Fruit fly (Drosophila melanogaster) whole organism, embryonic: Measurements from ENCODE around the gene Rpp20.

Source experiments
- CG10274 ChIP-seq: fragments of 200-800 bp; sonication (Bioruptor generic); optimal IDR thresholded peaks from 3 replicates; lab custom pipeline; 2017; ENCODE audit warnings: missing biosample characterization, mild to moderate bottlenecking, missing genetic modification characterization
- CG12155 ChIP-seq: fragments of 200-800 bp; sonication (Bioruptor generic); optimal IDR thresholded peaks from 3 replicates; lab custom pipeline; 2016; ENCODE audit warnings: missing biosample characterization, missing genetic modification characterization
- CG12744 ChIP-seq: fragments of 200-800 bp; sonication (Bioruptor generic); optimal IDR thresholded peaks from 2 replicates; lab custom pipeline; 2016; ENCODE audit warnings: missing biosample characterization, missing genetic modification characterization
- CG13424 ChIP-seq: fragments of 200-800 bp; sonication (Bioruptor generic); optimal IDR thresholded peaks from 2 replicates; lab custom pipeline; 2019; ENCODE audit warnings: missing biosample characterization, mild to moderate bottlenecking, missing genetic modification characterization, moderate library complexity
- CG13624 ChIP-seq: fragments of 200-800 bp; sonication (Bioruptor generic); optimal IDR thresholded peaks from 2 replicates; lab custom pipeline; 2016; ENCODE audit warnings: missing biosample characterization, missing genetic modification characterization
- CG13894 ChIP-seq: fragments of 200-800 bp; sonication (Bioruptor generic); optimal IDR thresholded peaks from 3 replicates; lab custom pipeline; 2018; ENCODE audit warnings: missing biosample characterization, mild to moderate bottlenecking, missing genetic modification characterization, moderate library complexity
- CG16863 ChIP-seq: fragments of 200-800 bp; sonication (Bioruptor generic); optimal IDR thresholded peaks from 3 replicates; lab custom pipeline; 2016; ENCODE audit warnings: missing biosample characterization, missing genetic modification characterization
- CG1832 ChIP-seq: fragments of 200-800 bp; sonication (Bioruptor generic); optimal IDR thresholded peaks from 2 replicates; lab custom pipeline; 2017; ENCODE audit warnings: missing biosample characterization, mild to moderate bottlenecking, missing genetic modification characterization, inconsistent platforms
- CG18599 ChIP-seq: fragments of 200-800 bp; sonication (Bioruptor generic); optimal IDR thresholded peaks from 3 replicates; lab custom pipeline; 2017; ENCODE audit warnings: missing biosample characterization, missing genetic modification characterization, mild to moderate bottlenecking, moderate library complexity, missing genetic modification reagents
- CG30403 ChIP-seq: fragments of 200-800 bp; sonication (Bioruptor generic); optimal IDR thresholded peaks from 3 replicates; lab custom pipeline; 2016; ENCODE audit warnings: missing biosample characterization, missing genetic modification characterization
- CG30431 ChIP-seq: fragments of 200-800 bp; sonication (Bioruptor generic); optimal IDR thresholded peaks from 2 replicates; lab custom pipeline; 2017; ENCODE audit warnings: missing biosample characterization, missing genetic modification characterization
- CG3065 ChIP-seq: fragments of 200-800 bp; sonication (Bioruptor generic); optimal IDR thresholded peaks from 2 replicates; lab custom pipeline; 2016; ENCODE audit warnings: missing biosample characterization, missing genetic modification characterization
- CG31365 ChIP-seq: fragments of 200-800 bp; sonication (Bioruptor generic); optimal IDR thresholded peaks from 2 replicates; lab custom pipeline; 2018; ENCODE audit warnings: missing biosample characterization, mild to moderate bottlenecking, missing genetic modification characterization
- CG3163 ChIP-seq: fragments of 200-800 bp; sonication (Bioruptor generic); optimal IDR thresholded peaks from 3 replicates; lab custom pipeline; 2016; ENCODE audit warnings: missing biosample characterization, missing genetic modification characterization
- CG3995 ChIP-seq: fragments of 200-800 bp; sonication (Bioruptor generic); optimal IDR thresholded peaks from 3 replicates; lab custom pipeline; 2016; ENCODE audit warnings: missing biosample characterization, missing genetic modification characterization
- CG4617 ChIP-seq: fragments of 200-800 bp; sonication (Bioruptor generic); optimal IDR thresholded peaks from 3 replicates; lab custom pipeline; 2016; ENCODE audit warnings: missing biosample characterization, missing genetic modification characterization, borderline replicate concordance
- CG6254 ChIP-seq: fragments of 200-800 bp; sonication (Bioruptor generic); optimal IDR thresholded peaks from 3 replicates; lab custom pipeline; 2017; ENCODE audit warnings: mild to moderate bottlenecking, missing biosample characterization, missing genetic modification reagents, missing genetic modification characterization
- CG6813 ChIP-seq: fragments of 200-800 bp; sonication (Bioruptor generic); optimal IDR thresholded peaks from 2 replicates; lab custom pipeline; 2017; ENCODE audit warnings: missing biosample characterization, missing genetic modification characterization, mild to moderate bottlenecking, moderate library complexity, missing genetic modification reagents
- CG8924 ChIP-seq: fragments of 200-800 bp; optimal IDR thresholded peaks from 3 replicates; lab custom pipeline; 2019; ENCODE audit warnings: missing biosample characterization, mild to moderate bottlenecking, missing genetic modification characterization, moderate library complexity
- CG8944 ChIP-seq: fragments of 200-800 bp; sonication (Bioruptor generic); optimal IDR thresholded peaks from 3 replicates; lab custom pipeline; 2016; ENCODE audit warnings: missing biosample characterization, missing genetic modification characterization
- CG9727 ChIP-seq: fragments of 200-800 bp; sonication (Bioruptor generic); optimal IDR thresholded peaks from 3 replicates; lab custom pipeline; 2017; ENCODE audit warnings: missing biosample characterization, mild to moderate bottlenecking, missing genetic modification characterization
- Dref ChIP-seq: fragments of 200-800 bp; sonication (Bioruptor generic); IDR thresholded peaks from 2 replicates; pipeline ENCODE4 v1.3.6; 2022; ENCODE audit warnings: missing biosample characterization, missing genetic modification characterization
- Ets65A ChIP-seq: fragments of 200-800 bp; sonication (Bioruptor generic); peaks from one replicate; lab custom pipeline; 2016; ENCODE audit warnings: missing biosample characterization, missing genetic modification characterization
- Fer3 ChIP-seq: fragments of 200-800 bp; sonication (Bioruptor generic); optimal IDR thresholded peaks from 2 replicates; lab custom pipeline; 2018; ENCODE audit warnings: missing biosample characterization, mild to moderate bottlenecking, missing genetic modification characterization, moderate library complexity
- Hmx ChIP-seq: fragments of 200-800 bp; sonication (Bioruptor generic); optimal IDR thresholded peaks from 2 replicates; lab custom pipeline; 2016; ENCODE audit warnings: missing biosample characterization, missing genetic modification characterization
- MTF-1 ChIP-seq: fragments of 200-800 bp; sonication (Bioruptor generic); optimal IDR thresholded peaks from 2 replicates; lab custom pipeline; 2018; ENCODE audit warnings: missing biosample characterization, mild to moderate bottlenecking, missing genetic modification characterization, borderline replicate concordance
- Mad ChIP-seq: fragments of 200-800 bp; sonication (Bioruptor generic); optimal IDR thresholded peaks from 2 replicates; lab custom pipeline; 2016; ENCODE audit warnings: missing biosample characterization, missing genetic modification characterization
- Med ChIP-seq: fragments of 200-800 bp; sonication (Bioruptor generic); peaks from one replicate; lab custom pipeline; 2016; ENCODE audit warnings: missing biosample characterization, missing genetic modification characterization, mild to moderate bottlenecking, inconsistent platforms, moderate library complexity
- Ptx1 ChIP-seq: fragments of 200-800 bp; sonication (Bioruptor generic); IDR thresholded peaks from 2 replicates; pipeline ENCODE4 v1.3.6; 2022; ENCODE audit warnings: missing biosample characterization, missing genetic modification characterization
- Sry-β ChIP-seq: fragments of 200-800 bp; sonication (Bioruptor generic); optimal IDR thresholded peaks from 2 replicates; lab custom pipeline; 2018; ENCODE audit warnings: missing biosample characterization, mild to moderate bottlenecking, missing genetic modification characterization, moderate library complexity
- Ssrp ChIP-seq: fragments of 200-800 bp; sonication (Bioruptor generic); optimal IDR thresholded peaks from 2 replicates; lab custom pipeline; 2018; ENCODE audit warnings: missing biosample characterization, mild to moderate bottlenecking, missing genetic modification characterization, moderate library complexity
- Trl ChIP-seq, 3 experiments: fragments of >200 bp in 2 of 3; fragments of 200-800 bp in 1 of 3; sonication (Bioruptor generic) in 1 of 3; optimal IDR thresholded peaks; 2 replicates in 1 of 3; 3 replicates in 2 of 3; lab custom pipeline; 2016 to 2017; ENCODE audit warnings: missing biosample characterization in 1 of 3, missing genetic modification characterization in 1 of 3
- YL-1 ChIP-seq: fragments of 200-800 bp; sonication (Bioruptor generic); optimal IDR thresholded peaks from 3 replicates; lab custom pipeline; 2017; ENCODE audit warnings: missing biosample characterization, mild to moderate bottlenecking, missing genetic modification characterization
- bbx ChIP-seq: fragments of 200-800 bp; sonication (Bioruptor generic); IDR thresholded peaks from 2 replicates; pipeline ENCODE4 v1.3.6; 2022; ENCODE audit warnings: missing biosample characterization, missing genetic modification characterization; ENCODE audit not compliant: partially characterized antibody
- btn ChIP-seq: fragments of 200-800 bp; sonication (Bioruptor generic); optimal IDR thresholded peaks from 2 replicates; lab custom pipeline; 2016; ENCODE audit warnings: missing biosample characterization, missing genetic modification characterization
- ci ChIP-seq: fragments of 200-800 bp; sonication (Bioruptor generic); IDR thresholded peaks from 3 replicates; pipeline ENCODE4 v1.3.6; 2022; ENCODE audit warnings: missing biosample characterization, missing genetic modification characterization
- ems ChIP-seq: fragments of 200-800 bp; sonication (Bioruptor generic); optimal IDR thresholded peaks from 3 replicates; lab custom pipeline; 2016; ENCODE audit warnings: missing biosample characterization, missing genetic modification characterization
- en ChIP-seq: fragments of 200-800 bp; sonication (Bioruptor generic); optimal IDR thresholded peaks from 2 replicates; lab custom pipeline; 2016; ENCODE audit warnings: missing biosample characterization, missing genetic modification characterization
- eve ChIP-seq, 2 experiments: fragments of >200 bp; optimal IDR thresholded peaks; 2 replicates each; lab custom pipeline; 2017; ENCODE audit warnings: missing biosample characterization in 2 of 2, missing genetic modification characterization in 2 of 2
- h ChIP-seq: fragments of >200 bp; optimal IDR thresholded peaks from 2 replicates; lab custom pipeline; 2017
- kay ChIP-seq: fragments of 200-800 bp; sonication (Bioruptor generic); optimal IDR thresholded peaks from 2 replicates; lab custom pipeline; 2016; ENCODE audit warnings: missing biosample characterization, missing genetic modification characterization
- nmo ChIP-seq: fragments of 200-800 bp; sonication (Bioruptor generic); optimal IDR thresholded peaks from 2 replicates; lab custom pipeline; 2018; ENCODE audit warnings: missing biosample characterization, mild to moderate bottlenecking, missing genetic modification characterization, moderate library complexity
- p53 ChIP-seq: fragments of 200-800 bp; sonication (Bioruptor generic); optimal IDR thresholded peaks from 2 replicates; lab custom pipeline; 2016; ENCODE audit warnings: missing biosample characterization, missing genetic modification characterization
- prd ChIP-seq, 3 experiments: fragments of >200 bp in 2 of 3; fragments of 200-800 bp in 1 of 3; sonication (Bioruptor generic) in 1 of 3; optimal IDR thresholded peaks in 2 of 3; IDR thresholded peaks in 1 of 3; 2 replicates in 2 of 3; 3 replicates in 1 of 3; pipeline versions ENCODE4 v1.3.6 to Lab custom; 2017 to 2022; ENCODE audit warnings: missing biosample characterization in 1 of 3, missing genetic modification characterization in 1 of 3
- pum ChIP-seq: fragments of 200-800 bp; sonication (Bioruptor generic); optimal IDR thresholded peaks from 2 replicates; lab custom pipeline; 2016; ENCODE audit warnings: missing biosample characterization, missing genetic modification characterization
- shn ChIP-seq: fragments of 200-800 bp; sonication (Bioruptor generic); optimal IDR thresholded peaks from 3 replicates; lab custom pipeline; 2016; ENCODE audit warnings: missing biosample characterization, missing genetic modification characterization
- tup ChIP-seq: fragments of 200-800 bp; sonication (Bioruptor generic); optimal IDR thresholded peaks from 2 replicates; lab custom pipeline; 2016; ENCODE audit warnings: missing biosample characterization, mild to moderate bottlenecking, missing genetic modification characterization, moderate library complexity
- usp ChIP-seq: fragments of >200 bp; optimal IDR thresholded peaks from 2 replicates; lab custom pipeline; 2017; ENCODE audit warnings: missing biosample characterization, missing genetic modification characterization
- zf30C ChIP-seq: fragments of 200-800 bp; sonication (Bioruptor generic); optimal IDR thresholded peaks from 3 replicates; lab custom pipeline; 2018; ENCODE audit warnings: missing biosample characterization, mild to moderate bottlenecking, missing genetic modification characterization

Gene Rpp20

DNA sequence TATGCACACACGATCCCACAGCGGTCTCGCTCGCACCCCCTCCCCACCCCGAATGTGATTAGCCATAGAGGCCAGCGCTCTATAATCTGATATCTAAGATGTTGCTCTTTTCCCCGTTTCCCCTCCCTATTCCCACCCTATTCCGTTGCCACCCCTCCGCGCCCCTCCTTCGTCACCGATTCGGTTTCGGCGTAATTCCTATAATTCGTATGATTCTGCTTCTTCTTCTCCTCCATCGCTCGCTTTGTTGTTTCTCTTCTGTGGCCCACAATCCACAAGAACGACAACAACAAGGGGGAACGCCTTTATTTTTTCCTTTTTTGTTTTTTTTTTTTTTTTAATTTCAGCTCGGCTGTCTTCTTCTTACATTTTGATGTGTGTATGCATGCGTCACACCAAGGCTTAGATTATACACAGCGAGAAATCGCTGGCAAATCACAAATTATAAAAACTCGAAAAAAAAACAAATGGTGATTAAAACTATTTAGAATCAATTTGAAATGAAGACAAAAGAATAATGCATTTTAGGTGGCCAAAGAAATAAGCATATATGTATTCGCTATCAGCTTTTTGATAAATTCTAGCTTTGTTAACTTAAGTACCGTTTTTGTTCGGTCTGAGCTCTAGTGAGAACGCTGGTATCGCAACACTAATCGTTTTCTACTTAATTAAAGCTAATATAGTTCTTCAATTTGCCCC, 25.7 kb downstream of the Rpp20 start (continued):
- TF ChIP-seq Sry-β (GFP tag; lab: Kevin White, UChicago) (no peak), CG3163 (GFP tag; lab: Kevin White, UChicago) (peak; percentile 13), Ptx1 (GFP tag; lab: Robert Waterston, UW) (peak; percentile 44), CG8944 (peak; percentile 38), CG3065 (GFP tag; lab: Kevin White, UChicago) (peak; percentile 0), Trl (optimal IDR thresholded peaks at IDR 0.05; lab: Kevin White, UChicago) (no peak), Trl (GFP tag; optimal IDR thresholded peaks at IDR 0.05; lab: Kevin White, UChicago) (peak; percentile 37), eve (GFP tag; optimal IDR thresholded peaks at IDR 0.05; lab: Kevin White, UChicago) (no peak), CG10274 (GFP tag; lab: Kevin White, UChicago) (no peak), CG30431 (peak; percentile 36), prd (optimal IDR thresholded peaks at IDR 0.05; lab: Kevin White, UChicago) (no peak), prd (GFP tag; IDR thresholded peaks at IDR 0.05; lab: Robert Waterston, UW) (peak; percentile 61; the same call in 2 of the 3 replicates), Med (GFP tag; lab: Kevin White, UChicago) (peak; percentile 78), zf30C (GFP tag; lab: Kevin White, UChicago) (peak; percentile 83), CG6254 (GFP tag; lab: Kevin White, UChicago) (peak; percentile 33), tup (GFP tag; lab: Kevin White, UChicago) (no peak), Dref (no peak), kay (GFP tag; lab: Kevin White, UChicago) (peak; percentile 25), Ssrp (tag; lab: Kevin White, UChicago) (peak; percentile 52), MTF-1 (GFP tag; lab: Kevin White, UChicago) (no peak), CG13624 (peak; percentile 27), CG30403 (GFP tag; lab: Kevin White, UChicago) (peak; percentile 51), CG1832 (peak; percentile 29), CG8924 (tag; lab: Kevin White, UChicago) (peak; percentile 29), ems (peak; percentile 14), CG6813 (GFP tag; lab: Kevin White, UChicago) (peak; percentile 40), CG3995 (GFP tag; lab: Kevin White, UChicago) (no peak), CG12155 (peak; percentile 15), Hmx (GFP tag; lab: Kevin White, UChicago) (no peak), CG9727 (GFP tag; lab: Kevin White, UChicago) (peak; percentile 71), YL-1 (no peak), CG13424 (tag; lab: Kevin White, UChicago) (peak; percentile 13), nmo (GFP tag; lab: Kevin White, UChicago) (peak; percentile 55), h (lab: Kevin White, UChicago) (no peak), CG31365 (no peak), usp (no peak), bbx (GFP tag; lab: Robert Waterston, UW) (no peak), ci (GFP tag; lab: Robert Waterston, UW) (peak; percentile 67; the same call in 2 of the 3 replicates), Fer3 (peak; percentile 25), CG16863 (GFP tag; lab: Kevin White, UChicago) (peak; percentile 42), btn (GFP tag; lab: Kevin White, UChicago) (no peak), CG18599 (GFP tag; lab: Kevin White, UChicago) (peak; percentile 26), pum (GFP tag; lab: Kevin White, UChicago) (peak; percentile 40), Ets65A (GFP tag; lab: Kevin White, UChicago) (peak; percentile 74), Mad (peak; percentile 3), CG13894 (no peak), shn (GFP tag; lab: Kevin White, UChicago) (peak; percentile 23), CG12744 (GFP tag; lab: Kevin White, UChicago) (peak; percentile 9), en (GFP tag; lab: Kevin White, UChicago) (peak; percentile 9), CG4617 (GFP tag; lab: Kevin White, UChicago) (no peak), p53 (GFP tag; lab: Kevin White, UChicago) (no peak)
